Comparison of ENCODE assay signal across 3 fruit fly cellular contexts in genomic region chrX:9286386-9286785, dm6.
TF ChIP-seq lines count a peak whose summit lies in the region.

No protein-coding gene starts in this region.

- TF ChIP-seq CTCF in S2 (optimal IDR thresholded peaks at IDR 0.05; lab: Kevin White, UChicago), result peak; percentile 78 to 85
- peak; percentile 87 for TF ChIP-seq CTCF in whole organism, embryonic (GFP tag; optimal IDR thresholded peaks at IDR 0.05; lab: Kevin White, UChicago)

TF ChIP-seq in whole organism, embryonic, 481 proteins besides CTCF, POLR2A, EP300 and RAD21:
- peak; percentile 44; the same call in 1 of the 2 replicates for TF ChIP-seq CG4360 (GFP tag; IDR thresholded peaks at IDR 0.05; lab: Robert Waterston, UW)
- TF ChIP-seq Hr3 (GFP tag; optimal IDR thresholded peaks at IDR 0.05; lab: Kevin White, UChicago), result no peak
- peak; percentile 59 for TF ChIP-seq CG10979 (tag; optimal IDR thresholded peaks at IDR 0.05; lab: Kevin White, UChicago)
- peak; percentile 31 for TF ChIP-seq CG14965 (GFP tag; optimal IDR thresholded peaks at IDR 0.05; lab: Kevin White, UChicago; ENCODE audit: borderline replicate concordance)

TF ChIP-seq in whole organism, prepupa, 60 proteins besides CTCF, POLR2A, EP300 and RAD21:
- no peak for TF ChIP-seq Sox15 (GFP tag; optimal IDR thresholded peaks at IDR 0.05; lab: Kevin White, UChicago)
- no peak for TF ChIP-seq CG4318 (GFP tag; optimal IDR thresholded peaks at IDR 0.05; lab: Kevin White, UChicago)
- no peak for TF ChIP-seq OdsH (GFP tag; optimal IDR thresholded peaks at IDR 0.05; lab: Kevin White, UChicago)
- TF ChIP-seq Eip78C (GFP tag; lab: Kevin White, UChicago), result peak; percentile 3
